Worm (Caenorhabditis elegans) whole organism, L1 larva: Measurements from ENCODE around the gene sir-2.3.

Source experiments
- C34B4.2 ChIP-seq: sonication (generic microtip); optimal IDR thresholded peaks from 2 replicates; lab custom pipeline; 2017; ENCODE audit warnings: mild to moderate bottlenecking, missing genetic modification characterization, missing compliant biosample characterization
- F16B12.6 ChIP-seq: fragments of 150-350 bp; optimal IDR thresholded peaks from 2 replicates; lab custom pipeline; 2014; ENCODE audit warnings: missing biosample characterization, missing genetic modification characterization
- aha-1 ChIP-seq: fragments of 150-350 bp; optimal IDR thresholded peaks from 2 replicates; lab custom pipeline; 2014; ENCODE audit warnings: missing biosample characterization, missing genetic modification characterization
- alr-1 ChIP-seq: fragments of 200-800 bp; sonication (Bioruptor generic); optimal IDR thresholded peaks from 2 replicates; lab custom pipeline; 2018; ENCODE audit warnings: borderline replicate concordance, mild to moderate bottlenecking, missing genetic modification characterization, missing compliant biosample characterization
- blmp-1 ChIP-seq: fragments of 150-350 bp; optimal IDR thresholded peaks from 2 replicates; lab custom pipeline; 2014; ENCODE audit warnings: missing biosample characterization, missing genetic modification characterization
- ceh-82 ChIP-seq, 3 experiments: fragments of 150-350 bp in 1 of 3; sonication (generic microtip) in 2 of 3; optimal IDR thresholded peaks; 2 replicates each; lab custom pipeline; 2014 to 2017; ENCODE audit warnings: missing biosample characterization in 3 of 3, missing genetic modification characterization in 3 of 3
- ceh-88 ChIP-seq: fragments of 200-800 bp; sonication (Bioruptor generic); IDR thresholded peaks from 2 replicates; pipeline ENCODE4 v1.3.6; 2022; ENCODE audit warnings: missing genetic modification characterization, missing compliant biosample characterization
- ceh-90 ChIP-seq: sonication (generic microtip); optimal IDR thresholded peaks from 2 replicates; lab custom pipeline; 2016; ENCODE audit warnings: missing genetic modification characterization, missing compliant biosample characterization
- ces-1 ChIP-seq: fragments of 150-350 bp; optimal IDR thresholded peaks from 2 replicates; lab custom pipeline; 2014; ENCODE audit warnings: missing biosample characterization, missing genetic modification reagents, missing genetic modification characterization
- dpl-1 ChIP-seq, 3 experiments: fragments of 150-350 bp in 2 of 3; sonication (generic microtip) in 1 of 3; optimal IDR thresholded peaks; 2 replicates each; lab custom pipeline; 2014 to 2017; ENCODE audit warnings: missing biosample characterization in 3 of 3, missing genetic modification characterization in 3 of 3, missing genetic modification reagents in 3 of 3
- dsc-1 ChIP-seq: sonication (generic microtip); optimal IDR thresholded peaks from 2 replicates; lab custom pipeline; 2016; ENCODE audit warnings: mild to moderate bottlenecking, missing genetic modification characterization, missing compliant biosample characterization
- efl-3 ChIP-seq: fragments of 200-800 bp; sonication (Bioruptor generic); optimal IDR thresholded peaks from 2 replicates; lab custom pipeline; 2018; ENCODE audit warnings: mild to moderate bottlenecking, missing genetic modification characterization, missing compliant biosample characterization
- egl-13 ChIP-seq: sonication (generic microtip); optimal IDR thresholded peaks from 2 replicates; lab custom pipeline; 2016; ENCODE audit warnings: missing genotype, missing genetic modification reagents, missing genetic modification characterization, missing compliant biosample characterization
- elt-2 ChIP-seq: sonication (generic microtip); optimal IDR thresholded peaks from 2 replicates; lab custom pipeline; 2016; ENCODE audit warnings: missing genetic modification characterization, mild to moderate bottlenecking, inconsistent platforms, missing compliant biosample characterization, missing genetic modification reagents
- elt-3 ChIP-seq, 6 experiments: fragments of 150-350 bp in 1 of 6; sonication (generic microtip); optimal IDR thresholded peaks; 2 replicates each; lab custom pipeline; 2017 to 2018; ENCODE audit warnings: missing biosample characterization in 6 of 6, missing genetic modification characterization in 6 of 6, inconsistent platforms in 1 of 6
- fkh-10 ChIP-seq: sonication (generic microtip); optimal IDR thresholded peaks from 2 replicates; lab custom pipeline; 2017; ENCODE audit warnings: missing biosample characterization, missing genetic modification reagents, missing genetic modification characterization
- fkh-8 ChIP-seq: sonication (generic microtip); optimal IDR thresholded peaks from 2 replicates; lab custom pipeline; 2016; ENCODE audit warnings: mild to moderate bottlenecking, missing genetic modification characterization, missing compliant biosample characterization
- fos-1 ChIP-seq: fragments of 150-350 bp; optimal IDR thresholded peaks from 2 replicates; lab custom pipeline; 2014; ENCODE audit warnings: missing biosample characterization, missing genetic modification characterization
- irx-1 ChIP-seq: sonication (generic microtip); optimal IDR thresholded peaks from 2 replicates; lab custom pipeline; 2016; ENCODE audit warnings: missing genetic modification characterization, missing compliant biosample characterization
- lin-14 ChIP-seq: fragments of 200-800 bp; sonication (Bioruptor generic); optimal IDR thresholded peaks from 2 replicates; lab custom pipeline; 2018; ENCODE audit warnings: mild to moderate bottlenecking, missing genetic modification characterization, moderate library complexity, missing compliant biosample characterization
- lin-15B ChIP-seq: fragments of 150-350 bp; sonication (generic microtip); optimal IDR thresholded peaks from 3 replicates; lab custom pipeline; 2014; ENCODE audit warnings: missing biosample characterization, missing genetic modification characterization
- lin-35 ChIP-seq, 2 experiments: fragments of 150-350 bp; optimal IDR thresholded peaks; 2 replicates each; lab custom pipeline; 2014; ENCODE audit warnings: missing biosample characterization in 2 of 2, missing genetic modification characterization in 2 of 2, missing genetic modification reagents in 2 of 2
- lin-39 ChIP-seq: fragments of 150-350 bp; optimal IDR thresholded peaks from 2 replicates; lab custom pipeline; 2014; ENCODE audit warnings: missing biosample characterization, missing genetic modification reagents, missing genetic modification characterization
- mab-9 ChIP-seq: fragments of 200-800 bp; sonication (Bioruptor generic); IDR thresholded peaks from 2 replicates; pipeline ENCODE4 v1.3.6; 2022; ENCODE audit warnings: missing genetic modification reagents, missing genetic modification characterization, missing compliant biosample characterization
- mdl-1 ChIP-seq, 2 experiments: fragments of 150-350 bp; optimal IDR thresholded peaks; 2 replicates each; lab custom pipeline; 2014 to 2017; ENCODE audit warnings: missing biosample characterization in 2 of 2, missing genetic modification characterization in 2 of 2, inconsistent platforms in 1 of 2
- nhr-11 ChIP-seq: fragments of 150-350 bp; optimal IDR thresholded peaks from 2 replicates; lab custom pipeline; 2014; ENCODE audit warnings: missing biosample characterization, missing genetic modification characterization
- nhr-12 ChIP-seq: sonication (generic microtip); optimal IDR thresholded peaks from 2 replicates; lab custom pipeline; 2017; ENCODE audit warnings: missing biosample characterization, missing genetic modification characterization
- nhr-19 ChIP-seq: fragments of 200-800 bp; sonication (Bioruptor generic); conservative IDR thresholded peaks from 2 replicates; pipeline ENCODE4 v1.3.6; 2022; ENCODE audit warnings: missing genetic modification characterization, missing compliant biosample characterization
- nhr-20 ChIP-seq: sonication (generic microtip); optimal IDR thresholded peaks from 2 replicates; lab custom pipeline; 2016; ENCODE audit warnings: mild to moderate bottlenecking, missing genetic modification characterization, missing compliant biosample characterization
- nhr-47 ChIP-seq: sonication (generic microtip); optimal IDR thresholded peaks from 2 replicates; lab custom pipeline; 2016; ENCODE audit warnings: mild to moderate bottlenecking, missing genetic modification characterization, moderate library complexity, missing compliant biosample characterization
- nhr-71 ChIP-seq: sonication (generic microtip); optimal IDR thresholded peaks from 2 replicates; lab custom pipeline; 2016; ENCODE audit warnings: mild to moderate bottlenecking, missing genetic modification characterization, moderate library complexity, missing compliant biosample characterization
- nhr-76 ChIP-seq: sonication (generic microtip); optimal IDR thresholded peaks from 2 replicates; lab custom pipeline; 2017; ENCODE audit warnings: missing biosample characterization, missing genetic modification characterization
- nhr-77 ChIP-seq: fragments of 150-350 bp; optimal IDR thresholded peaks from 2 replicates; lab custom pipeline; 2014; ENCODE audit warnings: missing biosample characterization, missing genetic modification characterization
- nhr-85 ChIP-seq: sonication (generic microtip); peaks from one replicate; lab custom pipeline; 2016; ENCODE audit warnings: missing genetic modification characterization, inconsistent platforms, missing compliant biosample characterization
- nhr-90 ChIP-seq: sonication (generic microtip); optimal IDR thresholded peaks from 2 replicates; lab custom pipeline; 2016; ENCODE audit warnings: mild to moderate bottlenecking, missing genetic modification characterization, missing compliant biosample characterization; ENCODE audit not compliant: poor library complexity
- pag-3 ChIP-seq: sonication (generic microtip); optimal IDR thresholded peaks from 2 replicates; lab custom pipeline; 2017; ENCODE audit warnings: missing genetic modification characterization, mild to moderate bottlenecking, missing compliant biosample characterization, antibody characterized with exemption, borderline replicate concordance; ENCODE audit not compliant: insufficient read depth
- pax-3 ChIP-seq: fragments of 200-800 bp; sonication (Bioruptor generic); optimal IDR thresholded peaks from 2 replicates; lab custom pipeline; 2018; ENCODE audit warnings: mild to moderate bottlenecking, missing genetic modification characterization, moderate library complexity, missing compliant biosample characterization
- skn-1 ChIP-seq: fragments of 150-350 bp; optimal IDR thresholded peaks from 2 replicates; lab custom pipeline; 2014; ENCODE audit warnings: missing biosample characterization, missing genetic modification characterization
- snpc-4 ChIP-seq: fragments of 150-350 bp; optimal IDR thresholded peaks from 2 replicates; lab custom pipeline; 2014; ENCODE audit warnings: missing biosample characterization, missing genetic modification characterization
- snu-23 ChIP-seq: sonication (generic microtip); optimal IDR thresholded peaks from 2 replicates; lab custom pipeline; 2016; ENCODE audit warnings: missing genetic modification characterization, missing compliant biosample characterization
- sox-4 ChIP-seq: sonication (generic microtip); optimal IDR thresholded peaks from 2 replicates; lab custom pipeline; 2016; ENCODE audit warnings: missing genetic modification characterization, missing compliant biosample characterization
- swsn-7 ChIP-seq: sonication (generic microtip); optimal IDR thresholded peaks from 2 replicates; lab custom pipeline; 2016; ENCODE audit warnings: missing genetic modification characterization, missing compliant biosample characterization
- tbx-2 ChIP-seq: sonication (generic microtip); optimal IDR thresholded peaks from 2 replicates; lab custom pipeline; 2016; ENCODE audit warnings: missing genetic modification characterization, missing compliant biosample characterization
- unc-130 ChIP-seq: fragments of 150-350 bp; optimal IDR thresholded peaks from 2 replicates; lab custom pipeline; 2017; ENCODE audit warnings: missing biosample characterization, missing genetic modification characterization, inconsistent platforms
- unc-62 ChIP-seq: fragments of 150-350 bp; optimal IDR thresholded peaks from 2 replicates; lab custom pipeline; 2014; ENCODE audit warnings: missing biosample characterization, missing genetic modification reagents, missing genetic modification characterization
- vab-15 ChIP-seq: sonication (generic microtip); optimal IDR thresholded peaks from 2 replicates; lab custom pipeline; 2017; ENCODE audit warnings: missing genotype, mild to moderate bottlenecking, missing genetic modification characterization, missing compliant biosample characterization
- xbp-1 ChIP-seq: sonication (generic microtip); optimal IDR thresholded peaks from 2 replicates; lab custom pipeline; 2016; ENCODE audit warnings: missing genetic modification characterization, missing compliant biosample characterization
- zag-1 ChIP-seq: fragments of 150-350 bp; optimal IDR thresholded peaks from 2 replicates; lab custom pipeline; 2014; ENCODE audit warnings: missing biosample characterization, missing genetic modification characterization
- ztf-11 ChIP-seq, 2 experiments: sonication (generic microtip); optimal IDR thresholded peaks; 2 replicates each; lab custom pipeline; 2016 to 2017; ENCODE audit warnings: missing genetic modification characterization in 2 of 2, missing biosample characterization in 1 of 2, missing compliant biosample characterization in 1 of 2
- ztf-4 ChIP-seq: fragments of 150-350 bp; optimal IDR thresholded peaks from 2 replicates; lab custom pipeline; 2014; ENCODE audit warnings: missing biosample characterization, missing genetic modification characterization

Gene sir-2.3

ce11 chrX:13352164-13352563 is 20.7 kb downstream of the sir-2.3 start:
- TF ChIP-seq nhr-71 (tag; lab: Kevin White, UChicago) (peak; percentile 41), mdl-1 (tag; optimal IDR thresholded peaks at IDR 0.05; lab: Kevin White, UChicago) (peak in 1 of 2 experiments; percentile 24), ceh-88 (no peak), skn-1 (tag; lab: Kevin White, UChicago) (no peak), elt-3 (tag; optimal IDR thresholded peaks at IDR 0.05; lab: Kevin White, UChicago) (peak in 1 of 6 experiments; percentile 52), nhr-90 (tag; lab: Kevin White, UChicago) (peak; percentile 16), nhr-76 (tag; lab: Kevin White, UChicago) (no peak), nhr-19 (peak; percentile 82), tbx-2 (tag; lab: Kevin White, UChicago) (peak; percentile 23), egl-13 (no peak), nhr-20 (peak; percentile 70), fkh-10 (GFP tag; lab: Kevin White, UChicago) (no peak), blmp-1 (peak; percentile 0), nhr-85 (tag; lab: Kevin White, UChicago) (peak; percentile 71), ces-1 (GFP tag; lab: Kevin White, UChicago) (no peak), lin-14 (GFP tag; lab: Kevin White, UChicago) (peak; percentile 24), snu-23 (GFP tag; lab: Kevin White, UChicago) (peak; percentile 27), swsn-7 (tag; lab: Kevin White, UChicago) (no peak), lin-35 (GFP tag; optimal IDR thresholded peaks at IDR 0.05; lab: Kevin White, UChicago) (peak in 1 of 2 experiments; percentile 45)

ce11 chrX:13353530-13353929 is 22.0 kb downstream of the sir-2.3 start:
- TF ChIP-seq ztf-11 (tag; optimal IDR thresholded peaks at IDR 0.05; lab: Kevin White, UChicago) (no peak), lin-35 (GFP tag; optimal IDR thresholded peaks at IDR 0.05; lab: Kevin White, UChicago) (peak in 1 of 2 experiments; percentile 84), zag-1 (tag; lab: Kevin White, UChicago) (no peak), unc-62 (GFP tag; lab: Kevin White, UChicago) (no peak), nhr-76 (tag; lab: Kevin White, UChicago) (peak; percentile 41), C34B4.2 (tag; lab: Kevin White, UChicago) (no peak), dsc-1 (no peak), efl-3 (no peak), lin-39 (tag; lab: Kevin White, UChicago) (no peak), alr-1 (tag; lab: Kevin White, UChicago) (no peak), elt-2 (peak; percentile 61), aha-1 (tag; lab: Kevin White, UChicago) (no peak), nhr-11 (tag; lab: Kevin White, UChicago) (peak; percentile 32), irx-1 (peak; percentile 58), mab-9 (GFP tag; lab: Robert Waterston, UW) (no peak), lin-15B (tag; lab: Kevin White, UChicago) (no peak), mdl-1 (tag; optimal IDR thresholded peaks at IDR 0.05; lab: Kevin White, UChicago) (peak in 1 of 2 experiments; percentile 88), sox-4 (tag; lab: Kevin White, UChicago) (no peak), dpl-1 (GFP tag; optimal IDR thresholded peaks at IDR 0.05; lab: Kevin White, UChicago) (peak in 2 of 3 experiments; percentile 6 to 22), nhr-47 (tag; lab: Kevin White, UChicago) (peak; percentile 73), elt-3 (tag; optimal IDR thresholded peaks at IDR 0.05; lab: Kevin White, UChicago) (peak in 5 of 6 experiments; percentile 33 to 92 (median 83)), blmp-1 (peak; percentile 94), ceh-82 (tag; optimal IDR thresholded peaks at IDR 0.05; lab: Kevin White, UChicago) (peak in 2 of 3 experiments; percentile 10 to 44), fos-1 (tag; lab: Kevin White, UChicago) (peak; percentile 26), unc-130 (tag; lab: Kevin White, UChicago) (no peak), pag-3 (tag; lab: Kevin White, UChicago) (no peak), pax-3 (no peak), fkh-8 (tag; lab: Kevin White, UChicago) (no peak), F16B12.6 (tag; lab: Kevin White, UChicago) (no peak), ceh-90 (tag; lab: Kevin White, UChicago) (no peak), egl-13 (no peak), ztf-4 (tag; lab: Kevin White, UChicago) (peak; percentile 72), nhr-85 (tag; lab: Kevin White, UChicago) (peak; percentile 99), snpc-4 (no peak), tbx-2 (tag; lab: Kevin White, UChicago) (peak; percentile 81), nhr-77 (tag; lab: Kevin White, UChicago) (peak; percentile 57), vab-15 (tag; lab: Kevin White, UChicago) (no peak), xbp-1 (tag; lab: Kevin White, UChicago) (peak; percentile 35), nhr-12 (tag; lab: Kevin White, UChicago) (no peak)
